Worm (Caenorhabditis elegans): ENCODE measurements around the gene lyst-1.
A peak's percentile ranks its signal among the peaks of the same experiment; 100 is the strongest.

lyst-1 gene

ce11 chrX:12082813-12083212 lies 58.1 kb downstream of the lyst-1 start:
- TF ChIP-seq somi-1 (GFP tag; optimal IDR thresholded peaks at IDR 0.05) (no peak), zfh-2 (GFP tag; conservative IDR thresholded peaks at IDR 0.05) (peak; percentile 61)

- TF ChIP-seq pha-4 (tag; optimal IDR thresholded peaks at IDR 0.05) (no peak), nfya-1 (tag; optimal IDR thresholded peaks at IDR 0.05; ENCODE audit: borderline replicate concordance, insufficient read depth) (no peak), snpc-3.4 (tag; optimal IDR thresholded peaks at IDR 0.05) (no peak), snpc-1.3 (tag; optimal IDR thresholded peaks at IDR 0.05; ENCODE audit: insufficient read depth) (no peak), F55B11.4 (tag; optimal IDR thresholded peaks at IDR 0.05; ENCODE audit: borderline replicate concordance, insufficient read depth) (no peak), dox-1 (GFP tag; IDR thresholded peaks at IDR 0.05) (no peak), attf-3 (GFP tag; conservative IDR thresholded peaks at IDR 0.05) (no peak), ceh-79 (tag; optimal IDR thresholded peaks at IDR 0.05) (no peak), mel-28 (tag; optimal IDR thresholded peaks at IDR 0.05; ENCODE audit: borderline replicate concordance) (no peak), ceh-27 (GFP tag; optimal IDR thresholded peaks at IDR 0.05) (no peak)
Observed at ce11 chrX:12081250-12081649, 59.7 kb downstream of the lyst-1 start.

- TF ChIP-seq F10E7.11 (tag; optimal IDR thresholded peaks at IDR 0.05): no peak
- no peak for TF ChIP-seq ztf-25 (GFP tag; IDR thresholded peaks at IDR 0.05)
- TF ChIP-seq egrh-3 (GFP tag; IDR thresholded peaks at IDR 0.05): no peak
- no peak for TF ChIP-seq F22D6.2 (tag; optimal IDR thresholded peaks at IDR 0.05)
- no peak for TF ChIP-seq C17E4.6 (GFP tag; IDR thresholded peaks at IDR 0.05)
- no peak for TF ChIP-seq cebp-1 (GFP tag; IDR thresholded peaks at IDR 0.05)
- no peak for TF ChIP-seq cebp-1 (tag; optimal IDR thresholded peaks at IDR 0.05)
- no peak for TF ChIP-seq K12H6.12 (tag; optimal IDR thresholded peaks at IDR 0.05)
- no peak for TF ChIP-seq madf-6 (GFP tag; IDR thresholded peaks at IDR 0.05)
- no peak for TF ChIP-seq Y53F4B.3 (GFP tag; IDR thresholded peaks at IDR 0.05)
Observed at ce11 chrX:12080581-12081162, 60.3 kb downstream of the lyst-1 start.
